Worm (Caenorhabditis elegans): ENCODE measurements around the gene Y42H9AR.5.

DNA sequence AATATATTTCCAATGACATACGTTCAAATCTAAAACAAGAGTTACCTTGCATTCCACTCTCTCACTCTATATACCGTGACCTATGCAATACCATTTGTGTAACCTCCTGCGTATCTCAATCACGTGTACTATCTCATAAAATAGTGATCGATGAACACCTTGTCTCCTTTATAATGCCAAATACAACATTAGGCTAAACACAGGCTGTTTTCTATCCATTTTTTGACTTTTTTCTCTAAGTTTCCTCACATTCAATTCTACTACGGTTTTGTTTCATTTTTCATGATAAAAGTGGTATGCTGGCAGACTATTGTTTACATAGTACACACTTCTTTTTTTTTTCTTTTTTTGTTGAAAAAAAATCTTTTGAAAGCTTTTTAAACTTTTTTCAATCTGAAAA lies 44.0 kb downstream of the Y42H9AR.5 start:
- TF ChIP-seq nhr-6 (tag; optimal IDR thresholded peaks at IDR 0.05) (no peak), ztf-11 (tag; optimal IDR thresholded peaks at IDR 0.05) (no peak), lin-39 (tag; optimal IDR thresholded peaks at IDR 0.05) (no peak), ces-1 (GFP tag; optimal IDR thresholded peaks at IDR 0.05) (no peak), daf-8 (GFP tag; IDR thresholded peaks at IDR 0.05) (no peak)

Data from whole organism, L4 larva.